Fruit fly (Drosophila melanogaster) whole organism: ENCODE measurements around the gene Drsl5.

ENCODE experiments used
- CG8478 ChIP-seq: fragments of >200 bp; optimal IDR thresholded peaks from 2 replicates; lab custom pipeline; 2018; ENCODE audit warnings: inconsistent platforms
- Dll ChIP-seq: fragments of >200 bp; optimal IDR thresholded peaks from 2 replicates; lab custom pipeline; 2017
- EcR ChIP-seq, 2 experiments: fragments of >200 bp; optimal IDR thresholded peaks; 2 replicates each; lab custom pipeline; 2017; ENCODE audit warnings: missing biosample characterization in 2 of 2, missing genetic modification characterization in 2 of 2, missing genetic modification reagents in 2 of 2
- pan ChIP-seq: fragments of >200 bp; optimal IDR thresholded peaks from 2 replicates; lab custom pipeline; 2017
- psq ChIP-seq: fragments of >200 bp; optimal IDR thresholded peaks from 2 replicates; lab custom pipeline; 2017
- usp ChIP-seq: fragments of >200 bp; optimal IDR thresholded peaks from 2 replicates; lab custom pipeline; 2017; ENCODE audit warnings: missing biosample characterization, missing genetic modification characterization, mixed read lengths

- TF ChIP-seq Dll: no peak
- no peak for TF ChIP-seq pan (lab: Kevin White, UChicago)
- no peak for TF ChIP-seq CG8478 (lab: Kevin White, UChicago)
- TF ChIP-seq psq: no peak
- no peak for TF ChIP-seq EcR (GFP tag; optimal IDR thresholded peaks at IDR 0.05; lab: Kevin White, UChicago)
- no peak for TF ChIP-seq usp (GFP tag; lab: Kevin White, UChicago)
Measured at dm6 chr3L:3338882-3339590, 22.5 kb downstream of the Drsl5 start.
